Worm (Caenorhabditis elegans) whole organism, young adult: ENCODE data around the gene sri-53.
"Not testable (repeated sequence)": the region's sequence is repeated elsewhere in the genome, so short reads cannot be mapped to it uniquely, and the experiment has no call there.

ENCODE experiments used
- B0035.1 ChIP-seq: sonication (generic microtip); optimal IDR thresholded peaks from 2 replicates; lab custom pipeline; 2016; ENCODE audit warnings: missing genetic modification characterization, mild to moderate bottlenecking, missing compliant biosample characterization, missing genotype, missing genetic modification reagents
- C17E4.6 ChIP-seq: fragments of 200-800 bp; sonication (Bioruptor generic); IDR thresholded peaks from 2 replicates; pipeline ENCODE4 v1.3.6; 2022; ENCODE audit warnings: missing genetic modification reagents, missing genetic modification characterization, missing compliant biosample characterization
- F10E7.11 ChIP-seq: sonication (generic microtip); optimal IDR thresholded peaks from 2 replicates; lab custom pipeline; 2017; ENCODE audit warnings: mild to moderate bottlenecking, missing genetic modification characterization, moderate library complexity, missing compliant biosample characterization
- F23B12.7 ChIP-seq: sonication (generic microtip); optimal IDR thresholded peaks from 2 replicates; lab custom pipeline; 2017; ENCODE audit warnings: missing genetic modification characterization, mild to moderate bottlenecking, missing compliant biosample characterization, antibody characterized with exemption, moderate library complexity; ENCODE audit not compliant: insufficient read depth
- F39B2.1 ChIP-seq: fragments of 200-800 bp; sonication (Bioruptor generic); IDR thresholded peaks from 2 replicates; pipeline ENCODE4 v1.3.6; 2022; ENCODE audit warnings: missing genetic modification reagents, missing genetic modification characterization, missing compliant biosample characterization
- ama-1 ChIP-seq, 3 experiments: fragments of 150-350 bp in 1 of 3; sonication (generic microtip) in 2 of 3; optimal IDR thresholded peaks; 2 replicates each; lab custom pipeline; 2014 to 2018; ENCODE audit warnings: missing biosample characterization in 2 of 3, missing genetic modification characterization in 2 of 3, missing genetic modification reagents in 2 of 3
- atf-7 ChIP-seq: sonication (generic microtip); optimal IDR thresholded peaks from 2 replicates; lab custom pipeline; 2017; ENCODE audit warnings: mild to moderate bottlenecking, missing genetic modification characterization, missing compliant biosample characterization
- bed-1 ChIP-seq: fragments of 200-800 bp; sonication (Bioruptor generic); IDR thresholded peaks from 2 replicates; pipeline ENCODE4 v1.3.6; 2022; ENCODE audit warnings: missing genetic modification reagents, missing genetic modification characterization, missing compliant biosample characterization
- bed-2 ChIP-seq: fragments of 200-800 bp; sonication (Bioruptor generic); IDR thresholded peaks from 2 replicates; pipeline ENCODE4 v1.3.6; 2022; ENCODE audit warnings: missing genetic modification reagents, missing genetic modification characterization, missing compliant biosample characterization
- ceh-100 ChIP-seq: fragments of 200-800 bp; sonication (Bioruptor generic); IDR thresholded peaks from 2 replicates; pipeline ENCODE4 v1.3.6; 2022; ENCODE audit warnings: missing genetic modification reagents, missing genetic modification characterization, missing compliant biosample characterization
- ceh-27 ChIP-seq: fragments of 200-800 bp; sonication (Bioruptor generic); optimal IDR thresholded peaks from 2 replicates; lab custom pipeline; 2018; ENCODE audit warnings: mild to moderate bottlenecking, missing genetic modification characterization, moderate library complexity, missing compliant biosample characterization
- ceh-91 ChIP-seq: fragments of 200-800 bp; sonication (Bioruptor generic); IDR thresholded peaks from 2 replicates; pipeline ENCODE4 v1.3.6; 2022; ENCODE audit warnings: missing genetic modification reagents, missing genetic modification characterization, missing compliant biosample characterization
- ekl-4 ChIP-seq: fragments of 200-800 bp; sonication (Bioruptor generic); IDR thresholded peaks from 2 replicates; pipeline ENCODE4 v1.3.6; 2022; ENCODE audit warnings: missing genetic modification reagents, missing genetic modification characterization, missing compliant biosample characterization
- gei-17 ChIP-seq: fragments of 200-800 bp; sonication (Bioruptor generic); optimal IDR thresholded peaks from 2 replicates; lab custom pipeline; 2018; ENCODE audit warnings: mild to moderate bottlenecking, missing genetic modification characterization, missing compliant biosample characterization
- hmg-1.2 ChIP-seq: fragments of 200-800 bp; sonication (Bioruptor generic); IDR thresholded peaks from 2 replicates; pipeline ENCODE4 v1.3.6; 2022; ENCODE audit warnings: missing genetic modification reagents, missing genetic modification characterization, missing compliant biosample characterization
- hmg-20 ChIP-seq: fragments of 200-800 bp; sonication (Bioruptor generic); IDR thresholded peaks from 2 replicates; pipeline ENCODE4 v1.3.6; 2022; ENCODE audit warnings: missing genetic modification reagents, missing genetic modification characterization, missing compliant biosample characterization
- hsf-1 ChIP-seq: fragments of 200-800 bp; sonication (Bioruptor generic); IDR thresholded peaks from 2 replicates; pipeline ENCODE4 v1.3.6; 2022; ENCODE audit warnings: missing genetic modification reagents, missing genetic modification characterization, missing compliant biosample characterization
- lin-35 ChIP-seq, 3 experiments: fragments of 150-350 bp in 2 of 3; sonication (generic microtip) in 1 of 3; optimal IDR thresholded peaks; 2 replicates each; lab custom pipeline; 2014 to 2018; ENCODE audit warnings: missing biosample characterization in 3 of 3, missing genetic modification characterization in 3 of 3, missing genetic modification reagents in 3 of 3
- madf-10 ChIP-seq: sonication (generic microtip); optimal IDR thresholded peaks from 2 replicates; lab custom pipeline; 2016; ENCODE audit warnings: mild to moderate bottlenecking, missing genetic modification characterization, missing compliant biosample characterization
- mel-28 ChIP-seq: sonication (generic microtip); optimal IDR thresholded peaks from 2 replicates; lab custom pipeline; 2016; ENCODE audit warnings: borderline replicate concordance, mild to moderate bottlenecking, missing genetic modification characterization, missing compliant biosample characterization
- mxl-1 ChIP-seq: sonication (generic microtip); optimal IDR thresholded peaks from 2 replicates; lab custom pipeline; 2016; ENCODE audit warnings: missing genetic modification characterization, missing compliant biosample characterization
- nfya-2 ChIP-seq: fragments of 200-800 bp; sonication (Bioruptor generic); IDR thresholded peaks from 2 replicates; pipeline ENCODE4 v1.3.6; 2022; ENCODE audit warnings: missing genetic modification reagents, missing genetic modification characterization, missing compliant biosample characterization
- nfyb-1 ChIP-seq: fragments of 200-800 bp; sonication (Bioruptor generic); IDR thresholded peaks from 2 replicates; pipeline ENCODE4 v1.3.6; 2022; ENCODE audit warnings: missing genetic modification reagents, missing genetic modification characterization, missing compliant biosample characterization
- rpc-1 ChIP-seq, 2 experiments: fragments of 150-350 bp in 1 of 2; sonication (generic microtip) in 1 of 2; optimal IDR thresholded peaks; 2 replicates each; lab custom pipeline; 2014 to 2018; ENCODE audit warnings: missing biosample characterization in 1 of 2, missing genetic modification characterization in 1 of 2, missing genetic modification reagents in 1 of 2, missing genotype in 1 of 2
- sea-2 ChIP-seq: fragments of 200-800 bp; sonication (Bioruptor generic); IDR thresholded peaks from 2 replicates; pipeline ENCODE4 v1.3.6; 2022; ENCODE audit warnings: missing genetic modification characterization, missing compliant biosample characterization
- zfh-2 ChIP-seq: fragments of 200-800 bp; sonication (Bioruptor generic); conservative IDR thresholded peaks from 2 replicates; pipeline ENCODE4 v1.3.6; 2022; ENCODE audit warnings: missing genetic modification reagents, missing genetic modification characterization, missing compliant biosample characterization
- ztf-18 ChIP-seq: sonication (generic microtip); optimal IDR thresholded peaks from 2 replicates; lab custom pipeline; 2016; ENCODE audit warnings: missing genotype, mild to moderate bottlenecking, missing genetic modification characterization, missing compliant biosample characterization
- ztf-22 ChIP-seq: fragments of 200-800 bp; sonication (Bioruptor generic); optimal IDR thresholded peaks from 2 replicates; lab custom pipeline; 2018; ENCODE audit warnings: mild to moderate bottlenecking, missing genetic modification characterization, moderate library complexity, missing compliant biosample characterization
- ztf-26 ChIP-seq: sonication (generic microtip); optimal IDR thresholded peaks from 2 replicates; lab custom pipeline; 2017; ENCODE audit warnings: missing genetic modification characterization, missing compliant biosample characterization

sri-53 gene

DNA sequence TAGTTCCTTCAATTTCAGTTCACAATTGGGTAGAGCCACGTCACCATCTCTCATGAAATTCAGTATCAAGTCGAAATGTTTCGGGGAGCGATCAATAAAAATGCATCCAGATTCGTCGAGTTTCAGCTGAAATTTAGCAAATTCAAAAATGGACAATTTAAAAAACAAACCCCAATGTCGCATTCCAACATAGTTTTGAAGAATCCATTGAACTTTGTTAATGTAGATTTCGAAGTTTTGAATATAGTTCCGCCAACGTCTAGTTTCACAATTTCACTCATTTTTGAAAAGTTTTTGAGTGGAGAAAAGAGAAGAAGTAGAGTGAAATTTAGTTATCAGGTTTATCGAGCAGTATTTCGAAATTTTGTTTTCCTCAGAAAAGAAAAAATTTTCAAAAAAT, 19.3 kb upstream of the sri-53 start, which contains the start of gene ZC239.14:
Gene ZC239.14 (minus strand): TSS at position 305 of the 400 bp plus-strand sequence.
- no peak for TF ChIP-seq zfh-2
- TF ChIP-seq hmg-20 (GFP tag; lab: Robert Waterston, UW) = no peak
- TF ChIP-seq F23B12.7 (tag; lab: Kevin White, UChicago) = no peak
- TF ChIP-seq nfya-2 = no peak
- no peak for TF ChIP-seq bed-2 (GFP tag; lab: Robert Waterston, UW)
- TF ChIP-seq ceh-91 = no peak

DNA sequence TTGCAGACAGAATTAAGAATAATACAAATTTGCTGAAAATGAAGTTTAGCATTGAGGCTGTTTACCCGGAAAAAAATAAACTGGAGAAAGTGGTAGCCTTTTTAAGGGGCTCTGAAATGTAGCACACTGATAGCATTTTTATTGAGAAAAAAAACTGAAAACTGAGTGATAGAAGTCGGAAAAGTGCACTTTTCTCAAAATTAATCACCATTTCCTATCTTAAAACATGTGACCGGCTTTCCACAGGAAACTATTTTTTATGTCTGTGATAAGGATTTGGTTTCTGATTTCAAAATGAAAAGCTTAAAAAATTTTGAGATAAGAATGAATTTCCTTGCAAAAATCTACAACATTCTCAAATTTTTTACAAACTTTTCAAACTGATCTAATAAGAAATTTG, 18.3 kb upstream of the sri-53 start, which contains the start of gene ZC239.22:
Gene ZC239.22 (minus strand): TSS at position 101 of the 400 bp plus-strand sequence.
- TF ChIP-seq ztf-26 (tag; lab: Kevin White, UChicago) = no peak
- no peak for TF ChIP-seq ceh-27
- TF ChIP-seq lin-35 (GFP tag; optimal IDR thresholded peaks at IDR 0.05; lab: Kevin White, UChicago) = no peak
- TF ChIP-seq gei-17 (GFP tag; lab: Kevin White, UChicago) = no peak
- TF ChIP-seq madf-10 (tag; lab: Kevin White, UChicago) = no peak
- no peak for TF ChIP-seq sea-2 (GFP tag; lab: Robert Waterston, UW)
- no peak for TF ChIP-seq B0035.1 (tag; lab: Kevin White, UChicago)

DNA sequence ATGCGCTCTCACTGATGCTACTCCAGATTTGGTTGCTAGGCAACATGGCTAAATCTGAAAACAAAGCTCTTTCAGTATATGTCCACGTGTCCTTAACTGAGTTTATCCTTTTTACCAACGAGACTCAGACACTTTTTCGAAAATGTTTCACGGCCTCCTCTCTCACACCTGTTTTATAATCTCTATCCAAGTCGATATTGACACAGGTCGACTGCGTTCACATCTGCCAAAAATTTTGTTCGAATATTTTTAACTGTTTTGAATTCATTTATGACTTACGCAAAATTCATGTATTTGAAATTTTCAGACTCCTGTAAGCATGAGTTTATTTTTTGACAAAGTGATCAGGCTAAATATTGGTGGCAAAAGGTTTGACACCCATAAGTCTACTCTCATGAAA, 13.3 kb upstream of the sri-53 start, which contains the start of gene ZC239.3:
Gene ZC239.3 (plus strand): TSS at position 301 of the 400 bp plus-strand sequence.
- not testable (repeated sequence) for TF ChIP-seq F39B2.1 (GFP tag; lab: Robert Waterston, UW); ekl-4 (GFP tag; lab: Robert Waterston, UW); mxl-1 (tag; lab: Kevin White, UChicago)

- no peak for TF ChIP-seq hmg-20 (GFP tag; lab: Robert Waterston, UW)
- no peak for TF ChIP-seq ztf-22 (GFP tag; lab: Kevin White, UChicago)
- no peak for TF ChIP-seq ama-1 (optimal IDR thresholded peaks at IDR 0.05; lab: Kevin White, UChicago)
- TF ChIP-seq ama-1 (GFP tag; optimal IDR thresholded peaks at IDR 0.05; lab: Kevin White, UChicago) = no peak
- TF ChIP-seq F10E7.11 (tag; lab: Kevin White, UChicago) = no peak
- TF ChIP-seq mxl-1 (tag; lab: Kevin White, UChicago) = no peak
- TF ChIP-seq mel-28 = no peak
- no peak for TF ChIP-seq bed-1
- no peak for TF ChIP-seq atf-7 (tag; lab: Kevin White, UChicago)
- no peak for TF ChIP-seq C17E4.6 (GFP tag; lab: Robert Waterston, UW)
- no peak for TF ChIP-seq bed-2 (GFP tag; lab: Robert Waterston, UW)
These were observed 11.5 kb upstream of the sri-53 start, which contains the start of gene ZC239.4 for ce11 chrII:3213898-3214297. ZC239.4 (plus strand) TSS chrII:3214198.

ce11 chrII:3210365-3210764, 7.9 kb upstream of the sri-53 start, which contains the start of gene ZC239.5:
ZC239.5 (plus strand) TSS chrII:3210665.
- TF ChIP-seq rpc-1 (optimal IDR thresholded peaks at IDR 0.05; lab: Kevin White, UChicago) (no peak), rpc-1 (tag; optimal IDR thresholded peaks at IDR 0.05; lab: Kevin White, UChicago) (no peak), hsf-1 (GFP tag; lab: Robert Waterston, UW) (no peak), ceh-100 (GFP tag; lab: Robert Waterston, UW) (no peak), ztf-18 (tag; lab: Kevin White, UChicago) (no peak), nfyb-1 (GFP tag; lab: Robert Waterston, UW) (no peak)

- TF ChIP-seq hsf-1 (GFP tag; lab: Robert Waterston, UW) (peak; percentile 53; the same call in 1 of the 2 replicates), gei-17 (GFP tag; lab: Kevin White, UChicago) (no peak), hmg-1.2 (peak; percentile 46; the same call in 1 of the 2 replicates)
These were observed 6.8 kb upstream of the sri-53 start, which contains the start of gene ZC239.6 for ce11 chrII:3209251-3209650. ZC239.6 (plus strand) TSS chrII:3209631.
